Fruit fly (Drosophila melanogaster) whole organism, wandering third instar larva: Measurements from ENCODE around the gene Drice.

Source experiments
- Abd-B ChIP-seq: fragments of >200 bp; optimal IDR thresholded peaks from 2 replicates; lab custom pipeline; 2017; ENCODE audit warnings: missing biosample characterization, missing genetic modification characterization
- CG9705 ChIP-seq: fragments of 200-800 bp; sonication (Bioruptor generic); optimal IDR thresholded peaks from 2 replicates; lab custom pipeline; 2018; ENCODE audit warnings: missing biosample characterization, mild to moderate bottlenecking, missing genetic modification characterization
- CrebA ChIP-seq: fragments of 200-800 bp; sonication (Bioruptor generic); optimal IDR thresholded peaks from 2 replicates; lab custom pipeline; 2016; ENCODE audit warnings: missing biosample characterization, mild to moderate bottlenecking, missing genetic modification characterization, borderline replicate concordance
- Dfd ChIP-seq: fragments of >200 bp; optimal IDR thresholded peaks from 2 replicates; lab custom pipeline; 2017; ENCODE audit warnings: missing biosample characterization, missing genetic modification characterization
- Dif ChIP-seq: fragments of 200-275, 200-300 bp; sonication (Bioruptor generic); optimal IDR thresholded peaks from 2 replicates; lab custom pipeline; 2018; ENCODE audit warnings: missing biosample characterization, missing genetic modification characterization; ENCODE audit not compliant: partially characterized antibody
- GATAd ChIP-seq: sonication (Bioruptor generic); optimal IDR thresholded peaks from 2 replicates; lab custom pipeline; 2016; ENCODE audit warnings: missing biosample characterization, missing genetic modification characterization
- HLH106 ChIP-seq: fragments of 200-800 bp; optimal IDR thresholded peaks from 3 replicates; lab custom pipeline; 2019; ENCODE audit warnings: missing biosample characterization, mild to moderate bottlenecking, missing genetic modification characterization, moderate library complexity
- Hnf4 ChIP-seq: fragments of 200-800 bp; sonication (Bioruptor generic); optimal IDR thresholded peaks from 2 replicates; lab custom pipeline; 2016; ENCODE audit warnings: missing biosample characterization, mild to moderate bottlenecking, missing genetic modification characterization
- Hr78 ChIP-seq: fragments of >200 bp; optimal IDR thresholded peaks from 2 replicates; lab custom pipeline; 2017; ENCODE audit warnings: missing biosample characterization, missing genetic modification characterization
- Hr83 ChIP-seq: fragments of 200-300 bp; sonication (Bioruptor generic); optimal IDR thresholded peaks from 2 replicates; lab custom pipeline; 2016; ENCODE audit warnings: missing biosample characterization, mild to moderate bottlenecking, missing genetic modification characterization, moderate library complexity; ENCODE audit not compliant: poor library complexity, severe bottlenecking
- Jra ChIP-seq: sonication (Bioruptor generic); optimal IDR thresholded peaks from 2 replicates; lab custom pipeline; 2016; ENCODE audit warnings: missing biosample characterization, missing genetic modification characterization
- Mio ChIP-seq: sonication (Bioruptor generic); optimal IDR thresholded peaks from 2 replicates; lab custom pipeline; 2016; ENCODE audit warnings: missing biosample characterization, missing genetic modification characterization
- Myc ChIP-seq: fragments of >200 bp; optimal IDR thresholded peaks from 2 replicates; lab custom pipeline; 2017
- N ChIP-seq: fragments of >200 bp; optimal IDR thresholded peaks from 2 replicates; lab custom pipeline; 2018; ENCODE audit warnings: missing biosample characterization, missing external identifiers, missing genetic modification characterization
- OdsH ChIP-seq: fragments of 200-800 bp; sonication (Bioruptor generic); optimal IDR thresholded peaks from 2 replicates; lab custom pipeline; 2016; ENCODE audit warnings: missing biosample characterization, mild to moderate bottlenecking, missing genetic modification characterization
- Rel ChIP-seq, 2 experiments: fragments of 200-800 bp; sonication (Bioruptor generic) in 1 of 2; optimal IDR thresholded peaks; 2 replicates in 1 of 2; 3 replicates in 1 of 2; lab custom pipeline; 2016 to 2019; ENCODE audit warnings: mild to moderate bottlenecking in 2 of 2, missing biosample characterization in 2 of 2, missing genetic modification characterization in 2 of 2, moderate library complexity in 1 of 2
- Sp1 ChIP-seq: fragments of 200-800 bp; sonication (Bioruptor generic); optimal IDR thresholded peaks from 3 replicates; lab custom pipeline; 2019; ENCODE audit warnings: missing biosample characterization, mild to moderate bottlenecking, missing genetic modification characterization, moderate library complexity
- Vsx2 ChIP-seq: fragments of 200-300, 225-300 bp; sonication (Bioruptor generic); optimal IDR thresholded peaks from 2 replicates; lab custom pipeline; 2018; ENCODE audit warnings: missing biosample characterization, missing genetic modification characterization; ENCODE audit not compliant: partially characterized antibody
- br ChIP-seq: fragments of 200-800 bp; sonication (Bioruptor generic); optimal IDR thresholded peaks from 2 replicates; lab custom pipeline; 2016; ENCODE audit warnings: missing biosample characterization, missing genetic modification characterization
- dmrt93B ChIP-seq: fragments of 200-800 bp; sonication (Bioruptor generic); optimal IDR thresholded peaks from 2 replicates; lab custom pipeline; 2018; ENCODE audit warnings: missing biosample characterization, mild to moderate bottlenecking, missing genetic modification characterization
- dsf ChIP-seq: sonication (Bioruptor generic); optimal IDR thresholded peaks from 2 replicates; lab custom pipeline; 2016; ENCODE audit warnings: missing biosample characterization, missing genetic modification characterization, borderline replicate concordance
- ey ChIP-seq: fragments of 200-800 bp; sonication (Bioruptor generic); optimal IDR thresholded peaks from 2 replicates; lab custom pipeline; 2016; ENCODE audit warnings: missing biosample characterization, missing genetic modification characterization
- foxo ChIP-seq, 2 experiments: fragments of 200-800 bp; sonication (Bioruptor generic); optimal IDR thresholded peaks; 2 replicates in 1 of 2; 3 replicates in 1 of 2; lab custom pipeline; 2016 to 2017; ENCODE audit warnings: missing biosample characterization in 2 of 2, missing genetic modification characterization in 2 of 2
- fru ChIP-seq: fragments of 200-800 bp; sonication (Bioruptor generic); optimal IDR thresholded peaks from 3 replicates; lab custom pipeline; 2016; ENCODE audit warnings: missing biosample characterization, mild to moderate bottlenecking, missing genetic modification characterization
- h ChIP-seq: fragments of 200-800 bp; sonication (Bioruptor generic); optimal IDR thresholded peaks from 3 replicates; lab custom pipeline; 2016; ENCODE audit warnings: missing biosample characterization, mild to moderate bottlenecking, missing genetic modification characterization
- jim ChIP-seq: fragments of 175-275, 200-325 bp; sonication (Bioruptor generic); optimal IDR thresholded peaks from 2 replicates; lab custom pipeline; 2016; ENCODE audit warnings: missing biosample characterization, mild to moderate bottlenecking, missing genetic modification characterization
- lola ChIP-seq: fragments of >200 bp; optimal IDR thresholded peaks from 2 replicates; lab custom pipeline; 2017; ENCODE audit warnings: missing biosample characterization, missing genetic modification characterization
- pan ChIP-seq: fragments of >200 bp; optimal IDR thresholded peaks from 2 replicates; lab custom pipeline; 2017
- psq ChIP-seq: fragments of 200-800 bp; sonication (Bioruptor generic); optimal IDR thresholded peaks from 3 replicates; lab custom pipeline; 2017; ENCODE audit warnings: missing biosample characterization, mild to moderate bottlenecking, missing genetic modification characterization, moderate library complexity
- sage ChIP-seq: fragments of 200-800 bp; sonication (Bioruptor generic); optimal IDR thresholded peaks from 2 replicates; lab custom pipeline; 2016; ENCODE audit warnings: missing biosample characterization, mild to moderate bottlenecking, missing genetic modification characterization
- sv ChIP-seq: fragments of 200-800 bp; sonication (Bioruptor generic); optimal IDR thresholded peaks from 3 replicates; lab custom pipeline; 2016; ENCODE audit warnings: missing biosample characterization, missing genetic modification characterization
- usp ChIP-seq: fragments of >200 bp; optimal IDR thresholded peaks from 2 replicates; lab custom pipeline; 2017; ENCODE audit warnings: missing biosample characterization, missing genetic modification characterization
- woc ChIP-seq: sonication (Bioruptor generic); optimal IDR thresholded peaks from 2 replicates; lab custom pipeline; 2016; ENCODE audit warnings: missing biosample characterization, mild to moderate bottlenecking, missing genetic modification characterization

Gene Drice

DNA sequence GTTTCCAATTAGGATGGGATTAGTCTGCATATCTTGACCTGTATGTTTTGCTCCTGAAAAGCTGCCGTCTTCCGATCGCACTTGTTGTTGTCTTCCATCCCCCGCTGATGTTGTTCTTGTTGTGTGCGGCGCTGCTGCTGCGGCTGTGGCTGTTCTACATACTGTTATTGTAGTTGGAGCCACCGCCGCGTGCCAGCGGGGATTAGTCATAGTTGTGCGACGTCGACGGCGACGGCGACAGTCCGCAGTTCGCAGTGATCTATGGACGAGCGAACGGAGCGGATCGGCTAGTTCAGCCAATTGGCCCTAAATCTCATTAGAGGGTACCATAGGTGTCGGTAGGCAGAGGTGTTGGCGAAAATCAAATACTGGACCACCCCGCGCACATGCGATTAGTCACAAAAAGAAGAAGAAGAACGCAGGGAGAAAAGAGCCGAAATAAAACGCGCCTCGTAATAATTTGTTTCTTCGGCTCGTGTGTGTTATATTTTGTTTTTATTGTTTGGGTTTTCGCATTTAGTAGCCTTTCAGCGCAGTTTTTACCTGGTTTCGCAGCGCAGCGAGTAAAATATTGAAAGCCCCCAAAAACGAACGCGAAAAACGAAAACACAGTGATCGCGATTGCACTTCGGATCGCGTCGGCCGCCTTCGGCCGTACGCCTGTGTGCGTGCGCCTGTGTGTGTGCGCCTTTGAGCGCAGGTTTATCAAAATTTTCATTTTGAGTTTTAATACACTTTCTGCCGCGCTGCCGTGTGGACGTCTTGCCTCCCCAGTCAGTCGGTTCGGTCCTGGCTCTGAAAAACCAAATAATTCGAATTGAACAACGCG, 34.0 kb upstream of the Drice start, which contains the start of gene kay:
Gene kay (plus strand): TSS at position 729 of the 829 bp plus-strand sequence.
- TF ChIP-seq CrebA (GFP tag; lab: Kevin White, UChicago) (peak; percentile 58), CG9705 (GFP tag; lab: Kevin White, UChicago) (no peak), Mio (GFP tag; lab: Kevin White, UChicago) (no peak), Myc (lab: Kevin White, UChicago) (no peak), dmrt93B (GFP tag; lab: Kevin White, UChicago) (no peak), ey (GFP tag; lab: Kevin White, UChicago) (no peak), jim (GFP tag; lab: Kevin White, UChicago) (no peak), Hnf4 (GFP tag; lab: Kevin White, UChicago) (no peak), Vsx2 (peak; percentile 6), HLH106 (tag; lab: Kevin White, UChicago) (no peak), Rel (GFP tag; optimal IDR thresholded peaks at IDR 0.05; lab: Kevin White, UChicago) (no peak), Rel (tag; optimal IDR thresholded peaks at IDR 0.05; lab: Kevin White, UChicago) (peak; percentile 84), OdsH (GFP tag; lab: Kevin White, UChicago) (no peak), GATAd (GFP tag; lab: Kevin White, UChicago) (no peak), usp (GFP tag; lab: Kevin White, UChicago) (no peak), lola (GFP tag; lab: Kevin White, UChicago) (no peak), psq (GFP tag; lab: Kevin White, UChicago) (peak; percentile 29), br (GFP tag; lab: Kevin White, UChicago) (peak; percentile 16), sage (GFP tag; lab: Kevin White, UChicago) (no peak), pan (lab: Kevin White, UChicago) (peak; percentile 63), Sp1 (GFP tag; lab: Kevin White, UChicago) (peak; percentile 38), Jra (GFP tag; lab: Kevin White, UChicago) (peak; percentile 15), h (GFP tag; lab: Kevin White, UChicago) (peak; percentile 32), Hr78 (GFP tag; lab: Kevin White, UChicago) (no peak), Hr83 (GFP tag; lab: Kevin White, UChicago) (no peak), Abd-B (no peak), N (GFP tag; lab: Kevin White, UChicago) (no peak), dsf (GFP tag; lab: Kevin White, UChicago) (no peak), woc (GFP tag; lab: Kevin White, UChicago) (no peak), Dif (GFP tag; lab: Kevin White, UChicago) (peak; percentile 31), foxo (GFP tag; optimal IDR thresholded peaks at IDR 0.05; lab: Kevin White, UChicago) (no peak)
- TF ChIP-seq, all 38 proteins: peak for 10

DNA sequence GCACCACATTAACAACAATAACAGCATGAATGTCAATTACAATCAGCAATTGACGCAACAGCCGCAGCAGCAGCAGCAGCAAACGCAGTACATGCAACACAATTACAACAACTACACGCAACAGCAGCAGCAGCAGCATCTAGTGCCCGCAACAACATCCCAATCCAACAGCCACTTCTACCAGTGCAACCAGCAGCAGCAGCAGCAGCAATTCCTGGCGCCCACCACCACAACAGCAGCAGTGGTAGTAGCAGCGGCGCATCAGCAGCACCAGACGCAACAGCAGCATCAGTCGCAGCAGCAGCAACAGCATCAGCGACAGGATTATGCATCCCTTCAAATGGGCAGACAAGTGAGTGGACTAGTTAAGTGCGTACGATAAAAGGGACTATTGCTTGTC, 32.2 kb upstream of the Drice start:
- TF ChIP-seq fru (no peak), h (GFP tag; lab: Kevin White, UChicago) (no peak), CrebA (GFP tag; lab: Kevin White, UChicago) (no peak), sage (GFP tag; lab: Kevin White, UChicago) (no peak), Dfd (GFP tag; lab: Kevin White, UChicago) (peak; percentile 91), GATAd (GFP tag; lab: Kevin White, UChicago) (no peak), Vsx2 (no peak), Hr78 (GFP tag; lab: Kevin White, UChicago) (no peak)

DNA sequence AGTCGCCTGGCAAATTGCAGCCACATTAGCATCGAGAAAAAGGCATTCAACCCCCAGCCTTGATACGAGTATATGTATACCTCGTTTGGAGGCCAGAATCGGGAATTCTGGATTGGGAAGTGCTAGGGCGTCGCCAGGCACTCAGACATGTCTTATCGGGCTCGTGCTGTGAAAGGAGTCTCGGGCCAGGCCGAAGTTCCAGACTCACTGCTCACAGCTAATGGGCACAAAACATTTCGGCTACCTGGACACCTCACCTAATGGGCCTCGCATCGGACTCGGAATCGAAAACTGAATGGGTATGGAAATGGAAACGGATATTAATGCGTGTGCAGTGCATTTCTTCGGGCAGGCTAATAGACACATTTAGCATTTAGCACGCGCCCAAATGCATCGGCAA, 28.5 kb upstream of the Drice start:
- TF ChIP-seq Dfd (GFP tag; lab: Kevin White, UChicago) = no peak
- no peak for TF ChIP-seq sv (GFP tag; lab: Kevin White, UChicago)
- TF ChIP-seq Hnf4 (GFP tag; lab: Kevin White, UChicago) = no peak
